Worm (Caenorhabditis elegans): Measurements from ENCODE around the gene morc-1.

Gene morc-1

ce11 chrIII:5185620-5186019 is 21.1 kb downstream of the morc-1 start, which contains the start of gene pup-2:
pup-2 (plus strand) TSS chrIII:5185920.
- TF ChIP-seq F16B12.6 (tag; optimal IDR thresholded peaks at IDR 0.05): no peak
- no peak for TF ChIP-seq sptf-1 (tag; optimal IDR thresholded peaks at IDR 0.05)
- TF ChIP-seq fkh-8 (tag; optimal IDR thresholded peaks at IDR 0.05): peak; percentile 10
- TF ChIP-seq lin-39 (tag; optimal IDR thresholded peaks at IDR 0.05): no peak

- peak in 1 of 3 experiments; percentile 14 for TF ChIP-seq dpl-1 (GFP tag; optimal IDR thresholded peaks at IDR 0.05)
- TF ChIP-seq hpl-2 (GFP tag; optimal IDR thresholded peaks at IDR 0.05): no peak
- TF ChIP-seq lin-14 (GFP tag; optimal IDR thresholded peaks at IDR 0.05): peak; percentile 22
- TF ChIP-seq aly-2 (tag; optimal IDR thresholded peaks at IDR 0.05): no peak
- TF ChIP-seq tlp-1 (tag; optimal IDR thresholded peaks at IDR 0.05): no peak
- TF ChIP-seq efl-1 (optimal IDR thresholded peaks at IDR 0.05): no peak
- TF ChIP-seq efl-1 (GFP tag; optimal IDR thresholded peaks at IDR 0.05 in 1 of 2): peak in 1 of 2 experiments; percentile 4
- TF ChIP-seq efl-3 (GFP tag; optimal IDR thresholded peaks at IDR 0.05): no peak
- no peak for TF ChIP-seq aha-1 (tag; optimal IDR thresholded peaks at IDR 0.05)
- no peak for TF ChIP-seq ets-5 (GFP tag; IDR thresholded peaks at IDR 0.05)
- no peak for TF ChIP-seq mep-1 (tag; optimal IDR thresholded peaks at IDR 0.05)
- no peak for TF ChIP-seq ama-1 (optimal IDR thresholded peaks at IDR 0.05)
- TF ChIP-seq blmp-1 (tag; optimal IDR thresholded peaks at IDR 0.05): no peak
- no peak for TF ChIP-seq zip-4 (GFP tag; optimal IDR thresholded peaks at IDR 0.05)
- TF ChIP-seq nhr-90 (tag; optimal IDR thresholded peaks at IDR 0.05; ENCODE audit: poor library complexity): no peak
- no peak for TF ChIP-seq irx-1 (tag; optimal IDR thresholded peaks at IDR 0.05)
- no peak for TF ChIP-seq unc-30 (tag; optimal IDR thresholded peaks at IDR 0.05)
Measured at ce11 chrIII:5183372-5183771, 23.3 kb downstream of the morc-1 start.

ce11 chrIII:5181641-5182040 is 25.1 kb downstream of the morc-1 start:
- TF ChIP-seq lin-35 (GFP tag; optimal IDR thresholded peaks at IDR 0.05): peak in 1 of 2 experiments; percentile 1
- TF ChIP-seq snu-23 (GFP tag; optimal IDR thresholded peaks at IDR 0.05): peak; percentile 16
- TF ChIP-seq lin-14 (GFP tag; optimal IDR thresholded peaks at IDR 0.05): peak; percentile 45
- TF ChIP-seq rnt-1 (tag; optimal IDR thresholded peaks at IDR 0.05): no peak
- TF ChIP-seq blmp-1 (tag; optimal IDR thresholded peaks at IDR 0.05): peak; percentile 55
- no peak for TF ChIP-seq fkh-10 (GFP tag; optimal IDR thresholded peaks at IDR 0.05)
- peak; percentile 15 to 23 for TF ChIP-seq efl-1 (optimal IDR thresholded peaks at IDR 0.05)
- TF ChIP-seq efl-1 (GFP tag; optimal IDR thresholded peaks at IDR 0.05 in 1 of 2): no peak

- TF ChIP-seq F16B12.6 (tag; optimal IDR thresholded peaks at IDR 0.05): no peak
- no peak for TF ChIP-seq lir-3 (tag; optimal IDR thresholded peaks at IDR 0.05; ENCODE audit: poor library complexity)
- TF ChIP-seq ceh-63 (GFP tag; optimal IDR thresholded peaks at IDR 0.05): no peak
- no peak for TF ChIP-seq nhr-20 (tag; optimal IDR thresholded peaks at IDR 0.05)
- no peak for TF ChIP-seq efl-1 (optimal IDR thresholded peaks at IDR 0.05)
- TF ChIP-seq efl-1 (GFP tag; optimal IDR thresholded peaks at IDR 0.05 in 1 of 2): peak in 1 of 2 experiments; percentile 52
- TF ChIP-seq dpl-1 (GFP tag; optimal IDR thresholded peaks at IDR 0.05): peak in 1 of 3 experiments; percentile 51
- peak in 1 of 2 experiments; percentile 34 for TF ChIP-seq lin-35 (GFP tag; optimal IDR thresholded peaks at IDR 0.05)
- TF ChIP-seq fos-1 (tag; optimal IDR thresholded peaks at IDR 0.05): no peak
Measured at ce11 chrIII:5181217-5181616, 25.5 kb downstream of the morc-1 start.

- TF ChIP-seq efl-1 (optimal IDR thresholded peaks at IDR 0.05): no peak
- TF ChIP-seq efl-1 (GFP tag; optimal IDR thresholded peaks at IDR 0.05 in 1 of 2): peak in 1 of 2 experiments; percentile 71
- TF ChIP-seq unc-86 (tag; optimal IDR thresholded peaks at IDR 0.05): no peak
- TF ChIP-seq lin-14 (GFP tag; optimal IDR thresholded peaks at IDR 0.05): peak; percentile 24
- TF ChIP-seq nhr-76 (tag; optimal IDR thresholded peaks at IDR 0.05): no peak
- TF ChIP-seq lsy-2 (tag; optimal IDR thresholded peaks at IDR 0.05): peak in 1 of 2 experiments; percentile 23
Measured at ce11 chrIII:5180588-5180987, 26.1 kb downstream of the morc-1 start.

- peak in 1 of 2 experiments; percentile 3 for TF ChIP-seq efl-1 (optimal IDR thresholded peaks at IDR 0.05)
- TF ChIP-seq efl-1 (GFP tag; optimal IDR thresholded peaks at IDR 0.05 in 1 of 2): peak in 1 of 2 experiments; percentile 10
- no peak for TF ChIP-seq aly-2 (tag; optimal IDR thresholded peaks at IDR 0.05)
Measured at ce11 chrIII:5179166-5179565, 27.5 kb downstream of the morc-1 start.
